Fruit fly (Drosophila melanogaster): ENCODE results near the gene eco.

Gene eco

DNA sequence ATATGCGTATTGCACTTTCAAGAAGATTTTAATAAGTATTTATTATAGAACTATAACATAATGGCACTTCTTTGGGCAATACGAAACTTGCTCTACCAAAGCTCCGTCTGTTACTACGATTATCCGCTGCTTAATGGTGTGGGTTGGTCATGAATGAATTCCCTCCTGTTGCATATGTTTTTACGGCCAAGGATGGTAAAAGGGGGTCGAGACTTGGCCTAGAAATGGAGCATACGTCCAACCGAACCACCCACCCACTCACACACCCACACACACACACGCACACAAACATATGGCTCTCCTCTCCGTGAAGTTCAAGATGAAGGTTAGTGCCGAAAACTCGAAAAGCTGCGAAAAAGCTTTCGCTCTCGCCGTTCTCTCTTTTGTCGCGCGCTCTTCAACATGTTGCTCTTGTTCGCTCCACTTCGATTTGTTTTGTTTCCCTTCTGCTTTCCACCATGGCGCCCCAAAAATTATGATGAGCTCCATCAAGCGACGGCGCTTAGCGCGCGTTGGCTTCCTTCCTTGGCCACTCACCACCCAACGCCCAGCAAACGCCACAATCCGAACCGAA is 25.5 kb downstream of the eco start:
- no peak for TF ChIP-seq CG17801 (GFP tag; optimal IDR thresholded peaks at IDR 0.05; ENCODE audit: partially characterized antibody)

DNA sequence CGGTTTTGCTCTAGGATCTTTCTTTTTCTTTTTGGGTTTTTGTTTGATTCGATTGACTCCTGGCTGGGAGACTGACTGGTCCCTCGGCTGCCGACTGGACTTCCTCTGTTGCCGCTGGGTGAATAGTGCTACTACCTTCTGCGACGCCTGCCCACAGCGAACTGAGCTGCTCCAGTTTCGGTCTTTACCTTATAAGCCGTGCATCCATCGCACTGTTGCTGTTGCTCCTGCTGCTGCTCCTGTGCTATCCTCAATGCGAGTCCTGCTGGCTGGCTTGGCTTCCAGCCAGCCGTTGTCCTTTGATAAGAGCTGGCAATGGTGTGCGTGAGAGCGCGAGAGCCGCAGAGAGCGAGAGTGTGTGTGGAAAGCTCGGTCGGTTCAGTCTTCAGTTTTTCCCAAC is 26.4 kb downstream of the eco start, which contains the start of gene unc-13-4A:
TSS of gene unc-13-4A (minus strand) at position 143 of the 400 bp plus-strand sequence.
- TF ChIP-seq CG17801 (GFP tag; optimal IDR thresholded peaks at IDR 0.05; ENCODE audit: partially characterized antibody): no peak

DNA sequence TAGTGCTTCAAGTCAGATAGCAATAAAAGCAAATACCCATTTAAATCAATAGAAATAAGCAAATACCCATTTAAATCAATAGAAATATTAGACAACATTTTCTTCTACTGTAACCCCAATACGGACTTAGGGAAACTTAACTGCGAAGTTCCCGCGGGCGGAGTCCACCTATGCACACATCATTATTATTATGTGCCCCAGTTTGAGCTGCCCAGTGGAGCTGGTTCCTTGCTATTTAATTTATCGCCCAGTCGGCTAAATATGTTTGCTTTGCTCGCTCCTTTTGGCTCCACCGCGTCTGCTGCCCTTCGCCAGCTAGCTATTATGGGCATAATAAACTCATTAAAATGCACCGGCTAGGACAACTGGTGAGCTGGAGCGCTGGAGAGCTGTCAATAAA is 38.5 kb downstream of the eco start:
- TF ChIP-seq CG17801 (GFP tag; optimal IDR thresholded peaks at IDR 0.05; ENCODE audit: partially characterized antibody): no peak
